Fruit fly (Drosophila melanogaster) whole organism, embryonic: Measurements from ENCODE around the gene CG33098.

Experiments
- Aef1 ChIP-seq: fragments of 200-800 bp; sonication (Bioruptor generic); IDR thresholded peaks from 3 replicates; pipeline ENCODE4 v1.3.6; 2022; ENCODE audit warnings: missing biosample characterization, missing genetic modification characterization
- Bdp1 ChIP-seq: fragments of 200-800 bp; sonication (Bioruptor generic); optimal IDR thresholded peaks from 3 replicates; lab custom pipeline; 2016; ENCODE audit warnings: missing biosample characterization, missing genetic modification characterization
- CG11723 ChIP-seq: fragments of 200-800 bp; sonication (Bioruptor generic); optimal IDR thresholded peaks from 2 replicates; lab custom pipeline; 2017; ENCODE audit warnings: missing biosample characterization, mild to moderate bottlenecking, missing genetic modification characterization
- CG12219 ChIP-seq: fragments of 200-800 bp; sonication (Bioruptor generic); optimal IDR thresholded peaks from 3 replicates; lab custom pipeline; 2018; ENCODE audit warnings: missing biosample characterization, mild to moderate bottlenecking, missing genetic modification characterization
- CG15073 ChIP-seq: fragments of 200-800 bp; sonication (Bioruptor generic); optimal IDR thresholded peaks from 2 replicates; lab custom pipeline; 2016; ENCODE audit warnings: missing biosample characterization, missing genetic modification characterization
- CG1647 ChIP-seq: fragments of 200-800 bp; sonication (Bioruptor generic); optimal IDR thresholded peaks from 3 replicates; lab custom pipeline; 2016; ENCODE audit warnings: missing biosample characterization, missing genetic modification characterization
- CG16815 ChIP-seq: fragments of 200-800 bp; sonication (Bioruptor generic); optimal IDR thresholded peaks from 3 replicates; lab custom pipeline; 2017; ENCODE audit warnings: missing biosample characterization, mild to moderate bottlenecking, missing genetic modification characterization
- CG17612 ChIP-seq: fragments of 200-800 bp; sonication (Bioruptor generic); IDR thresholded peaks from 2 replicates; pipeline ENCODE4 v1.3.6; 2022; ENCODE audit warnings: missing biosample characterization, missing genetic modification characterization
- CG18764 ChIP-seq: fragments of 200-800 bp; sonication (Bioruptor generic); optimal IDR thresholded peaks from 3 replicates; lab custom pipeline; 2016; ENCODE audit warnings: missing biosample characterization, missing genetic modification characterization
- CG31441 ChIP-seq: fragments of 200-800 bp; sonication (Bioruptor generic); IDR thresholded peaks from 2 replicates; pipeline ENCODE4 v1.3.6; 2022; ENCODE audit warnings: missing biosample characterization, missing genetic modification characterization
- CG3726 ChIP-seq: fragments of 200-800 bp; sonication (Bioruptor generic); IDR thresholded peaks from 3 replicates; pipeline ENCODE4, ENCODE4 v1.3.6; 2022; ENCODE audit warnings: missing biosample characterization, missing genetic modification characterization
- CG6689 ChIP-seq: fragments of 200-800 bp; sonication (Bioruptor generic); IDR thresholded peaks from 2 replicates; pipeline ENCODE4 v1.3.6; 2022; ENCODE audit warnings: missing biosample characterization, missing genetic modification characterization
- CG6813 ChIP-seq: fragments of 200-800 bp; sonication (Bioruptor generic); optimal IDR thresholded peaks from 2 replicates; lab custom pipeline; 2017; ENCODE audit warnings: missing biosample characterization, missing genetic modification characterization, mild to moderate bottlenecking, moderate library complexity, missing genetic modification reagents
- CG8290 ChIP-seq, 3 experiments: fragments of 200-800 bp; sonication (Bioruptor generic); optimal IDR thresholded peaks; 2 replicates each; lab custom pipeline; 2016 to 2019; ENCODE audit warnings: missing biosample characterization in 3 of 3, missing genetic modification characterization in 3 of 3, mild to moderate bottlenecking in 2 of 3, moderate library complexity in 1 of 3
- CG8359 ChIP-seq: fragments of 200-800 bp; sonication (Bioruptor generic); optimal IDR thresholded peaks from 2 replicates; lab custom pipeline; 2017; ENCODE audit warnings: missing biosample characterization, mild to moderate bottlenecking, missing genetic modification characterization, borderline replicate concordance
- CG8388 ChIP-seq: fragments of 200-800 bp; sonication (Bioruptor generic); optimal IDR thresholded peaks from 2 replicates; lab custom pipeline; 2019; ENCODE audit warnings: missing biosample characterization, mild to moderate bottlenecking, missing genetic modification characterization, moderate library complexity
- Chrac-16 ChIP-seq: fragments of 200-800 bp; sonication (Bioruptor generic); optimal IDR thresholded peaks from 3 replicates; lab custom pipeline; 2016; ENCODE audit warnings: missing biosample characterization, missing genetic modification characterization
- D19A ChIP-seq: fragments of 200-800 bp; optimal IDR thresholded peaks from 3 replicates; lab custom pipeline; 2019; ENCODE audit warnings: missing biosample characterization, mild to moderate bottlenecking, missing genetic modification characterization, moderate library complexity
- Dp ChIP-seq: fragments of 200-800 bp; sonication (Bioruptor generic); optimal IDR thresholded peaks from 2 replicates; lab custom pipeline; 2018; ENCODE audit warnings: missing biosample characterization, mild to moderate bottlenecking, missing genetic modification characterization, moderate library complexity
- GATAe ChIP-seq: fragments of 200-800 bp; sonication (Bioruptor generic); conservative IDR thresholded peaks from 2 replicates; pipeline ENCODE4 v1.3.6; 2022; ENCODE audit warnings: missing biosample characterization, missing genetic modification characterization
- H2.0 ChIP-seq: fragments of 200-800 bp; sonication (Bioruptor generic); IDR thresholded peaks from 2 replicates; pipeline ENCODE4 v1.3.6; 2022; ENCODE audit warnings: missing biosample characterization, missing genetic modification characterization
- HLH4C ChIP-seq: fragments of 200-800 bp; sonication (Bioruptor generic); IDR thresholded peaks from 3 replicates; pipeline ENCODE4 v1.3.6; 2022; ENCODE audit warnings: missing biosample characterization, missing genetic modification characterization; ENCODE audit not compliant: partially characterized antibody
- Hr51 ChIP-seq, 2 experiments: fragments of 200-800 bp; sonication (Bioruptor generic); optimal IDR thresholded peaks; 2 replicates in 1 of 2; 3 replicates in 1 of 2; lab custom pipeline; 2016 to 2018; ENCODE audit warnings: missing biosample characterization in 2 of 2, missing genetic modification characterization in 2 of 2, mild to moderate bottlenecking in 1 of 2, moderate library complexity in 1 of 2
- Mes4 ChIP-seq: fragments of 200-800 bp; sonication (Bioruptor generic); optimal IDR thresholded peaks from 2 replicates; lab custom pipeline; 2016; ENCODE audit warnings: missing biosample characterization, missing genetic modification characterization
- Neu2 ChIP-seq: fragments of 200-800 bp; sonication (Bioruptor generic); optimal IDR thresholded peaks from 3 replicates; lab custom pipeline; 2016; ENCODE audit warnings: missing biosample characterization, missing genetic modification characterization, borderline replicate concordance
- Opbp ChIP-seq: fragments of 200-800 bp; sonication (Bioruptor generic); IDR thresholded peaks from 3 replicates; pipeline ENCODE4 v1.3.6; 2022; ENCODE audit warnings: missing biosample characterization, missing genetic modification characterization; ENCODE audit not compliant: partially characterized antibody
- Sin3A ChIP-seq: fragments of >200 bp; optimal IDR thresholded peaks from 2 replicates; lab custom pipeline; 2018
- Six4 ChIP-seq: fragments of 200-800 bp; sonication (Bioruptor generic); optimal IDR thresholded peaks from 2 replicates; lab custom pipeline; 2016; ENCODE audit warnings: missing biosample characterization, missing genetic modification characterization
- Sox102F ChIP-seq: fragments of 200-800 bp; sonication (Bioruptor generic); optimal IDR thresholded peaks from 2 replicates; lab custom pipeline; 2018; ENCODE audit warnings: missing biosample characterization, mild to moderate bottlenecking, missing genetic modification characterization, moderate library complexity
- Spps ChIP-seq: fragments of 200-800 bp; sonication (Bioruptor generic); optimal IDR thresholded peaks from 2 replicates; lab custom pipeline; 2018; ENCODE audit warnings: missing biosample characterization, mild to moderate bottlenecking, missing genetic modification characterization
- Usf ChIP-seq: fragments of 200-800 bp; sonication (Bioruptor generic); optimal IDR thresholded peaks from 2 replicates; lab custom pipeline; 2017; ENCODE audit warnings: missing genotype, missing biosample characterization, missing genetic modification characterization
- cg ChIP-seq: fragments of 200-800 bp; sonication (Bioruptor generic); optimal IDR thresholded peaks from 3 replicates; lab custom pipeline; 2019; ENCODE audit warnings: missing biosample characterization, mild to moderate bottlenecking, missing genetic modification characterization, moderate library complexity
- dpn ChIP-seq, 2 experiments: fragments of 200-800 bp; sonication (Bioruptor generic); optimal IDR thresholded peaks; 3 replicates each; lab custom pipeline; 2016; ENCODE audit warnings: missing biosample characterization in 2 of 2, missing genetic modification characterization in 2 of 2
- fd64A ChIP-seq: fragments of 200-800 bp; sonication (Bioruptor generic); optimal IDR thresholded peaks from 3 replicates; lab custom pipeline; 2018; ENCODE audit warnings: missing biosample characterization, mild to moderate bottlenecking, missing genetic modification characterization
- gem ChIP-seq: fragments of 200-800 bp; sonication (Bioruptor generic); optimal IDR thresholded peaks from 2 replicates; lab custom pipeline; 2019; ENCODE audit warnings: missing biosample characterization, mild to moderate bottlenecking, missing genetic modification characterization, moderate library complexity
- knrl ChIP-seq: fragments of 200-800 bp; sonication (Bioruptor generic); IDR thresholded peaks from 3 replicates; pipeline ENCODE4 v1.3.6; 2022; ENCODE audit warnings: missing biosample characterization, missing genetic modification characterization; ENCODE audit not compliant: partially characterized antibody
- lab ChIP-seq: fragments of 200-800 bp; sonication (Bioruptor generic); optimal IDR thresholded peaks from 3 replicates; lab custom pipeline; 2017; ENCODE audit warnings: missing biosample characterization, missing genetic modification characterization, mild to moderate bottlenecking, moderate library complexity, missing genetic modification reagents
- lilli ChIP-seq: fragments of 200-800 bp; sonication (Bioruptor generic); optimal IDR thresholded peaks from 3 replicates; lab custom pipeline; 2016; ENCODE audit warnings: missing biosample characterization, missing genetic modification characterization
- lmd ChIP-seq: fragments of 200-800 bp; sonication (Bioruptor generic); IDR thresholded peaks from 2 replicates; pipeline ENCODE4 v1.3.6; 2022; ENCODE audit warnings: missing biosample characterization, missing genetic modification characterization
- onecut ChIP-seq: fragments of 200-800 bp; sonication (Bioruptor generic); IDR thresholded peaks from 2 replicates; pipeline ENCODE4 v1.3.6; 2022; ENCODE audit warnings: missing biosample characterization, missing genetic modification characterization
- p53 ChIP-seq: fragments of 200-800 bp; sonication (Bioruptor generic); optimal IDR thresholded peaks from 2 replicates; lab custom pipeline; 2016; ENCODE audit warnings: missing biosample characterization, missing genetic modification characterization
- schlank ChIP-seq: fragments of 200-800 bp; sonication (Bioruptor generic); optimal IDR thresholded peaks from 2 replicates; lab custom pipeline; 2018; ENCODE audit warnings: missing biosample characterization, mild to moderate bottlenecking, missing genetic modification characterization
- sens ChIP-seq: fragments of 200-800 bp; sonication (Bioruptor generic); peaks from one replicate; lab custom pipeline; 2016; ENCODE audit warnings: missing biosample characterization, missing genetic modification characterization
- sim ChIP-seq: fragments of 200-800 bp; sonication (Bioruptor generic); IDR thresholded peaks from 2 replicates; pipeline ENCODE4 v1.3.6; 2022; ENCODE audit warnings: missing biosample characterization, missing genetic modification characterization
- so ChIP-seq: fragments of 200-800 bp; sonication (Bioruptor generic); IDR thresholded peaks from 3 replicates; pipeline ENCODE4 v1.3.6; 2022; ENCODE audit warnings: missing biosample characterization, missing genetic modification characterization
- sqz ChIP-seq: fragments of 200-800 bp; sonication (Bioruptor generic); optimal IDR thresholded peaks from 3 replicates; lab custom pipeline; 2018; ENCODE audit warnings: missing biosample characterization, mild to moderate bottlenecking, missing genetic modification characterization
- wdn ChIP-seq: fragments of 200-800 bp; sonication (Bioruptor generic); IDR thresholded peaks from 2 replicates; pipeline ENCODE4 v1.3.6; 2022; ENCODE audit warnings: missing biosample characterization, missing genetic modification characterization
- zen2 ChIP-seq: fragments of 200-800 bp; sonication (Bioruptor generic); IDR thresholded peaks from 3 replicates; pipeline ENCODE4 v1.3.6; 2022; ENCODE audit warnings: missing biosample characterization, missing genetic modification characterization; ENCODE audit not compliant: partially characterized antibody

CG33098 gene

dm6 chr3R:12386965-12387364, at the start of gene CG33098:
CG33098 (plus strand) TSS chr3R:12387188.
- no peak for TF ChIP-seq Dp (GFP tag; lab: Kevin White, UChicago)
- TF ChIP-seq schlank (tag; lab: Kevin White, UChicago): no peak
- TF ChIP-seq Bdp1 (GFP tag; lab: Kevin White, UChicago): no peak
- TF ChIP-seq lab (GFP tag; lab: Kevin White, UChicago): no peak
- no peak for TF ChIP-seq CG8388 (GFP tag; lab: Kevin White, UChicago)
- TF ChIP-seq CG31441 (GFP tag; lab: Robert Waterston, UW): no peak
- TF ChIP-seq CG12219 (GFP tag; lab: Kevin White, UChicago): no peak
- TF ChIP-seq CG11723: no peak
- TF ChIP-seq CG8359 (GFP tag; lab: Kevin White, UChicago): peak; percentile 97

dm6 chr3R:12341374-12341773, 45.6 kb upstream of the CG33098 start, which contains the start of gene Sgsf:
Sgsf (plus strand) TSS chr3R:12341674.
- TF ChIP-seq gem (no peak), GATAe (GFP tag; lab: Robert Waterston, UW) (no peak), Aef1 (GFP tag; lab: Robert Waterston, UW) (no peak), cg (GFP tag; lab: Kevin White, UChicago) (no peak), Usf (GFP tag; lab: Kevin White, UChicago) (no peak), Sin3A (lab: Kevin White, UChicago) (no peak), Neu2 (no peak), lilli (no peak), lmd (no peak), H2.0 (GFP tag; lab: Robert Waterston, UW) (no peak), Mes4 (GFP tag; lab: Kevin White, UChicago) (no peak)

- no peak for TF ChIP-seq CG6689 (GFP tag; lab: Robert Waterston, UW)
- TF ChIP-seq wdn (GFP tag; lab: Robert Waterston, UW): no peak
- TF ChIP-seq CG3726 (GFP tag; lab: Robert Waterston, UW): no peak
- TF ChIP-seq zen2 (GFP tag; lab: Robert Waterston, UW): no peak
- TF ChIP-seq CG1647 (GFP tag; lab: Kevin White, UChicago): no peak
- TF ChIP-seq CG6813: no peak
- TF ChIP-seq p53 (GFP tag; lab: Kevin White, UChicago): no peak
- TF ChIP-seq so (GFP tag; lab: Robert Waterston, UW): no peak
- no peak for TF ChIP-seq sens
- no peak for TF ChIP-seq Six4
- TF ChIP-seq Chrac-16 (GFP tag; lab: Kevin White, UChicago): no peak
- no peak for TF ChIP-seq CG15073 (GFP tag; lab: Kevin White, UChicago)
- TF ChIP-seq knrl (GFP tag; lab: Robert Waterston, UW): no peak
- TF ChIP-seq CG8290 (GFP tag; optimal IDR thresholded peaks at IDR 0.05; lab: Kevin White, UChicago): peak; percentile 94
- TF ChIP-seq CG8290 (tag; optimal IDR thresholded peaks at IDR 0.05; lab: Kevin White, UChicago): peak in 1 of 2 experiments; percentile 81
- no peak for TF ChIP-seq onecut (GFP tag; lab: Robert Waterston, UW)
- peak; percentile 17 for TF ChIP-seq gem
- no peak for TF ChIP-seq HLH4C (GFP tag; lab: Robert Waterston, UW)
- no peak for TF ChIP-seq Opbp (GFP tag; lab: Robert Waterston, UW)
- no peak for TF ChIP-seq fd64A (GFP tag; lab: Kevin White, UChicago)
- TF ChIP-seq Hr51 (GFP tag; optimal IDR thresholded peaks at IDR 0.05; lab: Kevin White, UChicago): no peak
- TF ChIP-seq D19A (tag; lab: Kevin White, UChicago): peak; percentile 68
- TF ChIP-seq CG17612 (GFP tag; lab: Robert Waterston, UW): peak; percentile 89
- TF ChIP-seq Spps (tag; lab: Kevin White, UChicago): no peak
- TF ChIP-seq CG18764: no peak
- no peak for TF ChIP-seq dpn (GFP tag; optimal IDR thresholded peaks at IDR 0.05; lab: Kevin White, UChicago)
- no peak for TF ChIP-seq sim (GFP tag; lab: Robert Waterston, UW)
- no peak for TF ChIP-seq Sox102F (GFP tag; lab: Kevin White, UChicago)
- peak; percentile 12 for TF ChIP-seq sqz
- no peak for TF ChIP-seq CG16815 (GFP tag; lab: Kevin White, UChicago)
Observed at dm6 chr3R:12344914-12345549, 42.0 kb upstream of the CG33098 start.
